Worm (Caenorhabditis elegans) whole organism, midembryonic: ENCODE results near the gene C06E1.9.

Experiments
- klf-2 ChIP-seq: fragments of 200-800 bp; sonication (Bioruptor generic); conservative IDR thresholded peaks from 2 replicates; pipeline ENCODE4 v1.3.6; 2022; ENCODE audit warnings: missing genetic modification reagents, missing genetic modification characterization, missing compliant biosample characterization
- med-1 ChIP-seq: sonication (generic microtip); optimal IDR thresholded peaks from 2 replicates; lab custom pipeline; 2017; ENCODE audit warnings: missing genetic modification characterization, mild to moderate bottlenecking, missing compliant biosample characterization, antibody characterized with exemption, missing genetic modification reagents; ENCODE audit not compliant: insufficient read depth
- tab-1 ChIP-seq: fragments of 200-800 bp; sonication (Bioruptor generic); IDR thresholded peaks from 2 replicates; pipeline ENCODE4 v1.3.6; 2022; ENCODE audit warnings: missing genetic modification characterization, missing compliant biosample characterization
- ztf-23 ChIP-seq: fragments of 200-800 bp; sonication (Bioruptor generic); IDR thresholded peaks from 2 replicates; pipeline ENCODE4 v1.3.6; 2022; ENCODE audit warnings: missing genetic modification reagents, missing genetic modification characterization, missing compliant biosample characterization
- ztf-29 ChIP-seq: fragments of 200-800 bp; sonication (Bioruptor generic); IDR thresholded peaks from 2 replicates; pipeline ENCODE4 v1.3.6; 2022; ENCODE audit warnings: missing genetic modification reagents, missing genetic modification characterization, missing compliant biosample characterization

ce11 chrIII:8609683-8610082 is at the start of gene C06E1.9:
- TF ChIP-seq tab-1 (no peak), klf-2 (no peak), ztf-29 (no peak), med-1 (GFP tag; lab: Kevin White, UChicago) (no peak), ztf-23 (no peak)
